Worm (Caenorhabditis elegans) whole organism, L3 larva: ENCODE measurements around the gene W06G6.20.
A peak's percentile ranks its signal among the peaks of the same experiment; 100 is the strongest.

Source experiments
- R02D3.7 ChIP-seq: fragments of 150-350 bp; optimal IDR thresholded peaks from 2 replicates; lab custom pipeline; 2014; ENCODE audit warnings: missing biosample characterization, missing genetic modification characterization
- ZK546.5 ChIP-seq: sonication (generic microtip); optimal IDR thresholded peaks from 2 replicates; lab custom pipeline; 2017; ENCODE audit warnings: missing biosample characterization, missing genetic modification characterization
- aly-2 ChIP-seq: fragments of 150-350 bp; optimal IDR thresholded peaks from 2 replicates; lab custom pipeline; 2014; ENCODE audit warnings: missing biosample characterization, missing genetic modification characterization
- ceh-16 ChIP-seq: sonication (generic microtip); optimal IDR thresholded peaks from 2 replicates; lab custom pipeline; 2017; ENCODE audit warnings: missing biosample characterization, missing genetic modification characterization
- ceh-28 ChIP-seq: fragments of 150-350 bp; optimal IDR thresholded peaks from 2 replicates; lab custom pipeline; 2014; ENCODE audit warnings: missing biosample characterization, missing genetic modification reagents, missing genetic modification characterization
- ceh-82 ChIP-seq: fragments of 150-350 bp; optimal IDR thresholded peaks from 2 replicates; lab custom pipeline; 2014; ENCODE audit warnings: missing biosample characterization, missing genetic modification characterization
- ceh-9 ChIP-seq: sonication (generic microtip); optimal IDR thresholded peaks from 2 replicates; lab custom pipeline; 2018; ENCODE audit warnings: missing biosample characterization, missing genetic modification characterization
- daf-12 ChIP-seq: fragments of 150-350 bp; optimal IDR thresholded peaks from 2 replicates; lab custom pipeline; 2014; ENCODE audit warnings: missing biosample characterization, missing genetic modification reagents, missing genetic modification characterization
- egl-27 ChIP-seq: sonication (generic microtip); optimal IDR thresholded peaks from 4 replicates; lab custom pipeline; 2017; ENCODE audit warnings: missing biosample characterization, missing genetic modification reagents, missing genetic modification characterization
- egl-5 ChIP-seq: fragments of 150-350 bp; optimal IDR thresholded peaks from 2 replicates; lab custom pipeline; 2017; ENCODE audit warnings: missing biosample characterization, missing genetic modification reagents, missing genetic modification characterization, inconsistent platforms
- elt-1 ChIP-seq: fragments of 150-350 bp; optimal IDR thresholded peaks from 2 replicates; lab custom pipeline; 2014; ENCODE audit warnings: missing biosample characterization, missing genetic modification characterization
- elt-2 ChIP-seq: sonication (generic microtip); optimal IDR thresholded peaks from 2 replicates; lab custom pipeline; 2016; ENCODE audit warnings: missing genetic modification reagents, mild to moderate bottlenecking, missing genetic modification characterization, missing compliant biosample characterization
- elt-3 ChIP-seq, 3 experiments: fragments of 150-350 bp in 1 of 3; sonication (generic microtip) in 2 of 3; optimal IDR thresholded peaks; 2 replicates in 2 of 3; 4 replicates in 1 of 3; lab custom pipeline; 2014 to 2017; ENCODE audit warnings: missing biosample characterization in 3 of 3, missing genetic modification characterization in 3 of 3
- fkh-10 ChIP-seq: sonication (generic microtip); optimal IDR thresholded peaks from 2 replicates; lab custom pipeline; 2017; ENCODE audit warnings: missing biosample characterization, missing genetic modification reagents, missing genetic modification characterization
- fkh-2 ChIP-seq: fragments of 150-350 bp; optimal IDR thresholded peaks from 2 replicates; lab custom pipeline; 2014; ENCODE audit warnings: missing biosample characterization, missing genetic modification reagents, missing genetic modification characterization
- fos-1 ChIP-seq: fragments of 150-350 bp; optimal IDR thresholded peaks from 2 replicates; lab custom pipeline; 2014; ENCODE audit warnings: missing biosample characterization, missing genetic modification characterization
- hmg-11 ChIP-seq: sonication (generic microtip); optimal IDR thresholded peaks from 2 replicates; lab custom pipeline; 2016; ENCODE audit warnings: missing genetic modification characterization, missing compliant biosample characterization
- jun-1 ChIP-seq: fragments of 150-350 bp; optimal IDR thresholded peaks from 2 replicates; lab custom pipeline; 2014; ENCODE audit warnings: missing biosample characterization, missing genetic modification reagents, missing genetic modification characterization
- lin-15B ChIP-seq: fragments of 150-350 bp; optimal IDR thresholded peaks from 2 replicates; lab custom pipeline; 2014; ENCODE audit warnings: missing biosample characterization, missing genetic modification characterization
- lin-39 ChIP-seq: fragments of 150-350 bp; optimal IDR thresholded peaks from 2 replicates; lab custom pipeline; 2018; ENCODE audit warnings: missing biosample characterization, missing genetic modification reagents, missing genetic modification characterization
- lsy-12 ChIP-seq: sonication (generic microtip); optimal IDR thresholded peaks from 2 replicates; lab custom pipeline; 2016; ENCODE audit warnings: mild to moderate bottlenecking, missing genetic modification characterization, missing compliant biosample characterization
- mdl-1 ChIP-seq: fragments of 150-350 bp; optimal IDR thresholded peaks from 2 replicates; lab custom pipeline; 2014; ENCODE audit warnings: missing biosample characterization, missing genetic modification characterization
- mml-1 ChIP-seq: fragments of 150-350 bp; sonication (generic microtip); optimal IDR thresholded peaks from 3 replicates; lab custom pipeline; 2014; ENCODE audit warnings: missing biosample characterization, missing genetic modification characterization
- nfya-1 ChIP-seq: sonication (generic microtip); optimal IDR thresholded peaks from 2 replicates; lab custom pipeline; 2017; ENCODE audit warnings: missing genetic modification characterization, mild to moderate bottlenecking, missing compliant biosample characterization, antibody characterized with exemption, moderate library complexity; ENCODE audit not compliant: insufficient read depth
- nhr-11 ChIP-seq: fragments of 150-350 bp; optimal IDR thresholded peaks from 2 replicates; lab custom pipeline; 2014; ENCODE audit warnings: missing biosample characterization, missing genetic modification characterization
- nhr-12 ChIP-seq: fragments of 150-350 bp; optimal IDR thresholded peaks from 2 replicates; lab custom pipeline; 2014; ENCODE audit warnings: missing biosample characterization, missing genetic modification characterization
- nhr-23 ChIP-seq: fragments of 150-350 bp; optimal IDR thresholded peaks from 2 replicates; lab custom pipeline; 2014; ENCODE audit warnings: missing biosample characterization, missing genetic modification reagents, missing genetic modification characterization
- nhr-237 ChIP-seq: fragments of 150-350 bp; optimal IDR thresholded peaks from 2 replicates; lab custom pipeline; 2014; ENCODE audit warnings: missing biosample characterization, missing genetic modification characterization
- nhr-25 ChIP-seq: sonication (generic microtip); optimal IDR thresholded peaks from 2 replicates; lab custom pipeline; 2017; ENCODE audit warnings: missing biosample characterization, missing genetic modification characterization
- nhr-28 ChIP-seq: fragments of 150-350 bp; optimal IDR thresholded peaks from 2 replicates; lab custom pipeline; 2014; ENCODE audit warnings: missing biosample characterization, missing genetic modification characterization
- nhr-43 ChIP-seq: sonication (generic microtip); optimal IDR thresholded peaks from 2 replicates; lab custom pipeline; 2016; ENCODE audit warnings: mild to moderate bottlenecking, missing genetic modification characterization, missing compliant biosample characterization; ENCODE audit not compliant: poor library complexity, severe bottlenecking
- nhr-67 ChIP-seq: fragments of 150-350 bp; optimal IDR thresholded peaks from 2 replicates; lab custom pipeline; 2014; ENCODE audit warnings: missing biosample characterization, missing genetic modification characterization
- pha-4 ChIP-seq: fragments of 150-350 bp; optimal IDR thresholded peaks from 2 replicates; lab custom pipeline; 2014; ENCODE audit warnings: missing biosample characterization, missing genetic modification reagents, missing genetic modification characterization
- pqm-1 ChIP-seq: fragments of 150-350 bp; optimal IDR thresholded peaks from 2 replicates; lab custom pipeline; 2017; ENCODE audit warnings: missing biosample characterization, missing genetic modification characterization, inconsistent platforms
- snpc-4 ChIP-seq: fragments of 150-350 bp; optimal IDR thresholded peaks from 2 replicates; lab custom pipeline; 2014; ENCODE audit warnings: missing biosample characterization, missing genetic modification characterization
- tbx-2 ChIP-seq: sonication (generic microtip); optimal IDR thresholded peaks from 2 replicates; lab custom pipeline; 2016; ENCODE audit warnings: mild to moderate bottlenecking, missing genetic modification characterization, missing compliant biosample characterization
- unc-39 ChIP-seq: sonication (generic microtip); optimal IDR thresholded peaks from 4 replicates; lab custom pipeline; 2017; ENCODE audit warnings: missing biosample characterization, missing genetic modification characterization
- unc-62 ChIP-seq: fragments of 150-350 bp; sonication (generic microtip); optimal IDR thresholded peaks from 4 replicates; lab custom pipeline; 2014; ENCODE audit warnings: missing biosample characterization, missing genetic modification reagents, missing genetic modification characterization
- zag-1 ChIP-seq: fragments of 150-350 bp; optimal IDR thresholded peaks from 2 replicates; lab custom pipeline; 2014; ENCODE audit warnings: missing biosample characterization, missing genetic modification characterization
- ztf-11 ChIP-seq: fragments of 150-350 bp; optimal IDR thresholded peaks from 2 replicates; lab custom pipeline; 2014; ENCODE audit warnings: missing biosample characterization, missing genetic modification characterization
- ztf-4 ChIP-seq: fragments of 150-350 bp; optimal IDR thresholded peaks from 2 replicates; lab custom pipeline; 2014; ENCODE audit warnings: missing biosample characterization, missing genetic modification characterization

Gene W06G6.20

DNA sequence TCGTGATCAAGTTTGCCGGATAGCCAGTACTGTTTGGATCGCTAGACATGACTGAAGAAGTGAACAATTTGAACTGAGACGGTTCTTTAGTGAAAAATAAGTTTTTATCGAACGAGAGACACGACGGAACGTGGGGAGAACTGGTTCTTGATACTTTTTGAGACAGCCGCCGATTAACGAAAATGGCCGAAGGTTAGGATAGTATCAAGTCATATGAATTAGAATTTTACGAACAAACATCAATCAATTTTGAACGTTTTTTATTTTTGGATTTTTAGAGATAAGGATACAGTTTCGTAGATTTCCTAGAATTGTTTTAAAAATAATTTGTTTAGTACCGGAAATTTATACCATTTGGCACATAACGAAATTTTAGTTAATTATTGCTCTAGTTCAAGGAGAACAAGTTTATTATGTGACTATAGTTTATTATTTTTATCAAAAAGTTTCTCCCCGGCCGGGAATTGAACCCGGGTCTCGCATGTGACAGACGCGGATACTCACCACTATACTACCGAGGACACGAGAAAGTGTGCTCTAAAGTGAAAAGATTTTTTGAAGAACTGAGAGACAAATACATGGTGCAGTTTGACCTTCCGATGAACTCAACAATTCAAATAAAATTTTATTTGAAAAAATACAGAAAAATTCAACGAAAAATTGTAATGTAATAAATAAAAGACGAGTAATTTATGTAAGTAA lies at the start of gene W06G6.20:
W06G6.20 (minus strand) TSS at position 51 of the 702 bp plus-strand sequence.
- TF ChIP-seq ceh-16 (no peak), elt-2 (peak; percentile 12), elt-1 (tag; lab: Kevin White, UChicago) (no peak), nhr-28 (no peak)

DNA sequence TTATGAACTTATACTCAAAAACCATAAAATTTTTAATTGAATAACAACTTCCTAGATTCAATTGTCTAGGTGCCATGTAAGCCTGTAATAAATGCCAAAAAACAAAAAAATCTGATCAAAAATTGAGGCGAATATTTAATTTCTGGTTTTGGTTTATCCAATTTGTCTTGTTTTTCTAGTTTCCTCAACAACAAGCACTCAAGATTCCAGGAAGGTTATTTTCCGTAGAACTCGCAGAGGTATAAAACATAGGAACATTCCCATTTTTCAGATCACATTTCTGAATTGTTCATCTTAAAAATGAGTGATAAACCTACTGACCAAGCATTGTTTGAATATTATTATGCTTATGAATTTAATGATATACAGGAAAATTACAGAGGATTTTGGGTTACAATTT lies 49.0 kb upstream of the W06G6.20 start, which contains the start of gene srw-41:
srw-41 (plus strand) TSS at position 301 of the 400 bp plus-strand sequence.
- TF ChIP-seq fos-1 (tag; lab: Kevin White, UChicago) (no peak), daf-12 (tag; lab: Kevin White, UChicago) (no peak), elt-3 (tag; optimal IDR thresholded peaks at IDR 0.05; lab: Kevin White, UChicago) (no peak), nhr-67 (no peak), hmg-11 (no peak), ceh-16 (no peak), lsy-12 (no peak), jun-1 (no peak), aly-2 (tag; lab: Kevin White, UChicago) (no peak), fkh-10 (GFP tag; lab: Kevin White, UChicago) (no peak), pqm-1 (no peak), zag-1 (no peak), nhr-28 (no peak), nhr-12 (no peak), mdl-1 (tag; lab: Kevin White, UChicago) (no peak)

DNA sequence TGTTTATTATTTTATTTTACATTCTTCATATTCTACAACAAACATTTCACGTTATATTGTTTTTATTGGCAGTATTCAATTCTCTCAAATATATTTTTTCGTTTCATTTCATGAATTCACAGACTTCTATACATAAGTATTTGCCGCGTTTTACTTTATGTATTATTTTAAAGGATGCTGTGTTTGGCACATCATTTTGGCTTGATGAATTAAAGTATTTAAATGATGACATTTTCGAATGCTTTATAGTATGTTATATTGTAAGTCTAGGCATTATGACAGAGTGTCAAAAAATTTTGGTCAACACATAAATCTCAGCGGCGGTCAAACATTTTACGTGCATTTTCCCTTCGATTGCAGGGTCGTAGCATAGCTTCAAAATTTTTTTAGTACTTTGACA lies 47.3 kb upstream of the W06G6.20 start:
- no peak for TF ChIP-seq pha-4 (tag; lab: Kevin White, UChicago)
- TF ChIP-seq nhr-237 = no peak
- no peak for TF ChIP-seq nhr-28
- TF ChIP-seq nhr-67 = no peak
- TF ChIP-seq nhr-12 = no peak
- no peak for TF ChIP-seq fos-1 (tag; lab: Kevin White, UChicago)
- no peak for TF ChIP-seq ceh-82 (tag; lab: Kevin White, UChicago)
- no peak for TF ChIP-seq mml-1 (tag; lab: Kevin White, UChicago)
- no peak for TF ChIP-seq elt-1 (tag; lab: Kevin White, UChicago)
- no peak for TF ChIP-seq nhr-23
- no peak for TF ChIP-seq ceh-16
- no peak for TF ChIP-seq aly-2 (tag; lab: Kevin White, UChicago)
- no peak for TF ChIP-seq R02D3.7
- TF ChIP-seq tbx-2 (tag; lab: Kevin White, UChicago) = no peak
- no peak for TF ChIP-seq elt-3 (tag; optimal IDR thresholded peaks at IDR 0.05; lab: Kevin White, UChicago)
- TF ChIP-seq nhr-11 (tag; lab: Kevin White, UChicago) = no peak
- no peak for TF ChIP-seq lin-15B (tag; lab: Kevin White, UChicago)
- TF ChIP-seq snpc-4 = no peak
- TF ChIP-seq, all 47 proteins: peak for 0

DNA sequence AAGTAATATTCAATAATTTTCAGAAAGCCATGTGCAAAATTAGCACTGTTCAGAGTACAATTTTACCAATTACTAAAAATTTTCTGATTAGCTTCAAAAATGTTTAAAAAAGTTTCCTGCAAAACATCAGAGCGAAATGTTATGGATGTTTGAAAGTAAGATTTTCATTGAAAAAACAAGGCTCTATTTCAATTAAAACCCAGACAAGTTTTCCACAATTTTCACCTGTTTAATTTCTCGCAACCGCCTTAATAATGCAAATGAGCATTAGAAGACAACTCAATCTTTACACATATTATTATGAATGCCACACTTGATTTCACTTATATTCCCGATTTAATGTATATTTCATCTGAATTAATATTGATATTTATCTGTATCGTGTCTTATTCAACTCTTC lies 46.4 kb upstream of the W06G6.20 start, which contains the start of gene srz-101:
srz-101 (plus strand) TSS at position 301 of the 400 bp plus-strand sequence.
- TF ChIP-seq lin-39 (tag; lab: Kevin White, UChicago) = no peak
- TF ChIP-seq unc-62 (GFP tag; lab: Kevin White, UChicago) = no peak
- TF ChIP-seq nhr-237 = no peak
- TF ChIP-seq unc-39 = no peak
- TF ChIP-seq ceh-28 (tag; lab: Kevin White, UChicago) = no peak
- TF ChIP-seq egl-5 (tag; lab: Kevin White, UChicago) = no peak
- no peak for TF ChIP-seq daf-12 (tag; lab: Kevin White, UChicago)
- TF ChIP-seq nhr-23 = no peak
- TF ChIP-seq ztf-4 (tag; lab: Kevin White, UChicago) = no peak
- TF ChIP-seq R02D3.7 = no peak
- no peak for TF ChIP-seq pha-4 (tag; lab: Kevin White, UChicago)
- no peak for TF ChIP-seq fkh-10 (GFP tag; lab: Kevin White, UChicago)
- no peak for TF ChIP-seq hmg-11
- no peak for TF ChIP-seq nhr-11 (tag; lab: Kevin White, UChicago)
- no peak for TF ChIP-seq elt-2
- TF ChIP-seq nfya-1 = no peak

DNA sequence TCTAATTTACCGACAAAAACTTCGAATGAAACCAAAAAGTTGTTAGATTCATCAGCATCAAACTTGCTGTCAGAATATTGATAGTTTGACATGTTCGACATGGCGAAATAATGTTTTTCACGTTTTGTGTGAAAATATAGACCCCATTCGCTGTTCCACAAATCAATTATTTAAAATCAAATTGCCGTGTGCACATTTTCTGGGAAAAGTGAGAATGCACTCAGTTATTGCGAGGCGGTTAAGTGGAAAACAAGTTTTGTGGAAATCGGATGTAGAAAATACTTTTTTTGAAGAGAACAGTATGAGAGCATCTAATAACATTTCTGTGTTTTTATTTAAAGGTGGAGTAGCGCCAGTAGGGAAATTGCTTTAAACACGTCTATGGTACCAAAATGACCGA lies 45.6 kb upstream of the W06G6.20 start, which contains the start of gene srw-42:
srw-42 (minus strand) TSS at position 101 of the 400 bp plus-strand sequence.
- no peak for TF ChIP-seq nhr-237
- TF ChIP-seq elt-2 = no peak
- no peak for TF ChIP-seq ZK546.5 (tag; lab: Kevin White, UChicago)
- no peak for TF ChIP-seq tbx-2 (tag; lab: Kevin White, UChicago)
- TF ChIP-seq ceh-16 = no peak
- TF ChIP-seq nhr-23 = no peak
- no peak for TF ChIP-seq egl-27
- TF ChIP-seq ceh-82 (tag; lab: Kevin White, UChicago) = no peak
- no peak for TF ChIP-seq unc-39
- no peak for TF ChIP-seq nhr-28
- no peak for TF ChIP-seq ztf-11 (tag; lab: Kevin White, UChicago)
- TF ChIP-seq nhr-25 (tag; lab: Kevin White, UChicago) = no peak
- TF ChIP-seq fkh-2 (tag; lab: Kevin White, UChicago) = no peak
- TF ChIP-seq zag-1 = no peak
- TF ChIP-seq ceh-9 = no peak
- TF ChIP-seq mdl-1 (tag; lab: Kevin White, UChicago) = no peak
- TF ChIP-seq unc-62 (GFP tag; lab: Kevin White, UChicago) = no peak
- TF ChIP-seq nhr-43 (tag; lab: Kevin White, UChicago) = no peak
- TF ChIP-seq aly-2 (tag; lab: Kevin White, UChicago) = no peak
